Fruit fly (Drosophila melanogaster) S2 (cell line): ENCODE results near the gene CG32642.

Experiments
- CG8478 ChIP-seq: fragments of >200 bp; optimal IDR thresholded peaks from 2 replicates; lab custom pipeline; 2018
- CTCF ChIP-seq, 2 experiments: fragments of >200 bp; optimal IDR thresholded peaks; 2 replicates each; lab custom pipeline; 2018

DNA sequence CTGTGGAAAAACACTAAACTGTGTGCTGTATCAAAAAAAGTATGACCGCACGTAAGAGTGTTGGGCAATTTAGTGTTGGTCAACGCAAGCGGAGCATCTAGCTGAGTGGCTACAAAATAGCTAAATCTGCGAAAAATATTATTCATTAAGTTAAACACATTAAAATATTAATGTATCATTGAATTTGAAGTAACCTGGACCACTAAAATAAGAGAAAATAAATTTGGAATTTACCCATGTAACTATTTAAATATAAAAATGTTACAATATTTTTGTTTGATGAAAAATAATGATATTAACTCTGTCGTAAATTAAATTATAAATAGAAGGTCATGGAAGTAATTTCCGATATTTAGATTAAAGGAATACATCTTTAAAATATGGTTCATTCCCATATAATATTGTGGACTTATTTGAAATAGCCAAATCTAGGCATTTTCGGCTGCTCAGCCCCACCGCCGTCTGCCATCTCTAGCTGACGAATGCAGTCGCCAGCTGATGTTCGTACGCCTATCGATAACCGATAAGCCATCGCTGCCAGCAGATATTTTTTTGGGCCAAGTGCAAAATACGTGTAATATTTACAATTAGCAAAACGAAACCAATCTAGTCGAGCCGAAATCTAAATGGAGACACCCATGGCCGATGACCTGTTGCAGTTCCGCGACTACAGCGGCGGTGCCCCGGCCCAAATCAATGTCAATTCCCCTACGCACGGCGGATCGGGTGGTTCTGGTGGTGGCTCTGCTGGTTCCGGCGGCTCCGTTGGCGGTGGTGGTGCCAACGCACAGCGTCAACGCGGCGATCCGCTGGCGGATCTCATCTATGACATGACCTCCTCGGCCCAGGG is 49.2 kb upstream of the CG32642 start, which contains the start of the genes Brms1 and CG4645:
- TF ChIP-seq CTCF (optimal IDR thresholded peaks at IDR 0.05; lab: Kevin White, UChicago) (no peak), CG8478 (lab: Kevin White, UChicago) (no peak)
